Fruit fly (Drosophila melanogaster) whole organism, embryonic: ENCODE data around the gene CG6356.

Experiments
- Antp ChIP-seq: fragments of 200-800 bp; sonication (Bioruptor generic); optimal IDR thresholded peaks from 3 replicates; lab custom pipeline; 2016; ENCODE audit warnings: missing biosample characterization, missing genetic modification characterization
- CG11695 ChIP-seq: fragments of 200-800 bp; sonication (Bioruptor generic); IDR thresholded peaks from 3 replicates; pipeline ENCODE4 v1.3.6; 2022; ENCODE audit warnings: missing biosample characterization, missing genetic modification characterization
- CG11723 ChIP-seq: fragments of 200-800 bp; sonication (Bioruptor generic); optimal IDR thresholded peaks from 2 replicates; lab custom pipeline; 2017; ENCODE audit warnings: missing biosample characterization, mild to moderate bottlenecking, missing genetic modification characterization
- CG13287 ChIP-seq: fragments of 200-800 bp; sonication (Bioruptor generic); IDR thresholded peaks from 2 replicates; pipeline ENCODE4 v1.3.6; 2022; ENCODE audit warnings: missing biosample characterization, missing genetic modification characterization; ENCODE audit not compliant: partially characterized antibody
- CG13775 ChIP-seq: fragments of 200-800 bp; sonication (Bioruptor generic); optimal IDR thresholded peaks from 3 replicates; lab custom pipeline; 2017; ENCODE audit warnings: missing biosample characterization, mild to moderate bottlenecking, missing genetic modification characterization
- CG14014 ChIP-seq: fragments of 200-800 bp; sonication (Bioruptor generic); IDR thresholded peaks from 2 replicates; pipeline ENCODE4 v1.3.6; 2022; ENCODE audit warnings: missing biosample characterization, missing genetic modification characterization
- CG14441 ChIP-seq: fragments of 200-800 bp; sonication (Bioruptor generic); IDR thresholded peaks from 2 replicates; pipeline ENCODE4 v1.3.6; 2022; ENCODE audit warnings: missing biosample characterization, missing genetic modification characterization
- CG14710 ChIP-seq: fragments of 200-800 bp; sonication (Bioruptor generic); optimal IDR thresholded peaks from 3 replicates; lab custom pipeline; 2019; ENCODE audit warnings: missing biosample characterization, mild to moderate bottlenecking, missing genetic modification characterization, moderate library complexity
- CG15073 ChIP-seq: fragments of 200-800 bp; sonication (Bioruptor generic); optimal IDR thresholded peaks from 2 replicates; lab custom pipeline; 2016; ENCODE audit warnings: missing biosample characterization, missing genetic modification characterization
- CG17186 ChIP-seq: fragments of 200-800 bp; sonication (Bioruptor generic); optimal IDR thresholded peaks from 3 replicates; lab custom pipeline; 2017; ENCODE audit warnings: missing biosample characterization, missing genetic modification reagents, missing genetic modification characterization
- CG17802 ChIP-seq: fragments of 200-800 bp; sonication (Bioruptor generic); optimal IDR thresholded peaks from 2 replicates; lab custom pipeline; 2018; ENCODE audit warnings: missing biosample characterization, mild to moderate bottlenecking, missing genetic modification characterization, moderate library complexity
- CG18262 ChIP-seq: fragments of 200-800 bp; optimal IDR thresholded peaks from 3 replicates; lab custom pipeline; 2019; ENCODE audit warnings: missing biosample characterization, mild to moderate bottlenecking, missing genetic modification characterization, moderate library complexity
- CG2712 ChIP-seq: fragments of 200-800 bp; optimal IDR thresholded peaks from 3 replicates; lab custom pipeline; 2019; ENCODE audit warnings: missing biosample characterization, mild to moderate bottlenecking, missing genetic modification characterization, moderate library complexity
- CG30403 ChIP-seq: fragments of 200-800 bp; sonication (Bioruptor generic); optimal IDR thresholded peaks from 3 replicates; lab custom pipeline; 2016; ENCODE audit warnings: missing biosample characterization, missing genetic modification characterization
- CG31441 ChIP-seq: fragments of 200-800 bp; sonication (Bioruptor generic); IDR thresholded peaks from 2 replicates; pipeline ENCODE4 v1.3.6; 2022; ENCODE audit warnings: missing biosample characterization, missing genetic modification characterization
- CG34224 ChIP-seq: fragments of 200-800 bp; sonication (Bioruptor generic); IDR thresholded peaks from 3 replicates; pipeline ENCODE4 v1.3.6; 2022; ENCODE audit warnings: missing biosample characterization, missing genetic modification characterization; ENCODE audit not compliant: partially characterized antibody
- CG3838 ChIP-seq: fragments of 200-800 bp; sonication (Bioruptor generic); optimal IDR thresholded peaks from 3 replicates; lab custom pipeline; 2016; ENCODE audit warnings: missing biosample characterization, missing genetic modification characterization
- CG4282 ChIP-seq: fragments of 200-800 bp; sonication (Bioruptor generic); optimal IDR thresholded peaks from 2 replicates; lab custom pipeline; 2016; ENCODE audit warnings: missing biosample characterization, missing genetic modification characterization
- CG4617 ChIP-seq: fragments of 200-800 bp; sonication (Bioruptor generic); optimal IDR thresholded peaks from 3 replicates; lab custom pipeline; 2016; ENCODE audit warnings: missing biosample characterization, missing genetic modification characterization, borderline replicate concordance
- CG4707 ChIP-seq: fragments of 200-800 bp; sonication (Bioruptor generic); optimal IDR thresholded peaks from 2 replicates; lab custom pipeline; 2018; ENCODE audit warnings: missing biosample characterization, mild to moderate bottlenecking, missing genetic modification characterization, moderate library complexity
- CG6765 ChIP-seq: fragments of 200-800 bp; sonication (Bioruptor generic); optimal IDR thresholded peaks from 3 replicates; lab custom pipeline; 2017; ENCODE audit warnings: missing biosample characterization, mild to moderate bottlenecking, missing genetic modification characterization
- CG8089 ChIP-seq: fragments of 200-800 bp; sonication (Bioruptor generic); optimal IDR thresholded peaks from 3 replicates; lab custom pipeline; 2016; ENCODE audit warnings: missing biosample characterization, missing genetic modification characterization
- CG8765 ChIP-seq: fragments of 200-800 bp; sonication (Bioruptor generic); IDR thresholded peaks from 2 replicates; pipeline ENCODE4 v1.3.6; 2022; ENCODE audit warnings: missing biosample characterization, missing genetic modification characterization
- Chrac-16 ChIP-seq: fragments of 200-800 bp; sonication (Bioruptor generic); optimal IDR thresholded peaks from 3 replicates; lab custom pipeline; 2016; ENCODE audit warnings: missing biosample characterization, missing genetic modification characterization
- Lpt ChIP-seq: fragments of >200 bp; optimal IDR thresholded peaks from 2 replicates; lab custom pipeline; 2018; ENCODE audit warnings: missing biosample characterization, missing genetic modification characterization
- NC2α ChIP-seq: fragments of 200-800 bp; sonication (Bioruptor generic); optimal IDR thresholded peaks from 2 replicates; lab custom pipeline; 2016; ENCODE audit warnings: missing biosample characterization, missing genetic modification characterization
- Vsx1 ChIP-seq: fragments of 200-800 bp; sonication (Bioruptor generic); optimal IDR thresholded peaks from 2 replicates; lab custom pipeline; 2017; ENCODE audit warnings: missing biosample characterization, mild to moderate bottlenecking, missing genetic modification characterization, missing genetic modification reagents
- Xrp1 ChIP-seq: fragments of 200-800 bp; sonication (Bioruptor generic); IDR thresholded peaks from 2 replicates; pipeline ENCODE4 v1.3.6; 2022; ENCODE audit warnings: missing biosample characterization, missing genetic modification characterization
- ab ChIP-seq: fragments of 200-800 bp; sonication (Bioruptor generic); optimal IDR thresholded peaks from 2 replicates; lab custom pipeline; 2016; ENCODE audit warnings: missing biosample characterization, missing genetic modification characterization
- ap ChIP-seq: fragments of 200-800 bp; sonication (Bioruptor generic); IDR thresholded peaks from 2 replicates; pipeline ENCODE4 v1.3.6; 2022; ENCODE audit warnings: missing biosample characterization, missing genetic modification characterization
- ase ChIP-seq: fragments of 200-800 bp; sonication (Bioruptor generic); IDR thresholded peaks from 3 replicates; pipeline ENCODE4 v1.3.6; 2022; ENCODE audit warnings: missing biosample characterization, missing genetic modification characterization
- az2 ChIP-seq: fragments of 200-800 bp; sonication (Bioruptor generic); optimal IDR thresholded peaks from 3 replicates; lab custom pipeline; 2016; ENCODE audit warnings: missing biosample characterization, missing genetic modification characterization
- bigmax ChIP-seq: fragments of 200-800 bp; sonication (Bioruptor generic); optimal IDR thresholded peaks from 2 replicates; lab custom pipeline; 2018; ENCODE audit warnings: missing biosample characterization, mild to moderate bottlenecking, missing genetic modification characterization
- caup ChIP-seq: fragments of 200-800 bp; sonication (Bioruptor generic); optimal IDR thresholded peaks from 3 replicates; lab custom pipeline; 2017; ENCODE audit warnings: missing biosample characterization, mild to moderate bottlenecking, missing genetic modification characterization, moderate library complexity; ENCODE audit not compliant: severe bottlenecking
- corto ChIP-seq: fragments of 200-800 bp; sonication (Bioruptor generic); optimal IDR thresholded peaks from 2 replicates; lab custom pipeline; 2016; ENCODE audit warnings: missing biosample characterization, mild to moderate bottlenecking, missing genetic modification characterization, moderate library complexity
- emc ChIP-seq: fragments of 200-800 bp; sonication (Bioruptor generic); optimal IDR thresholded peaks from 2 replicates; lab custom pipeline; 2016; ENCODE audit warnings: missing biosample characterization, missing genetic modification characterization
- ewg ChIP-seq: fragments of 200-800 bp; sonication (Bioruptor generic); optimal IDR thresholded peaks from 3 replicates; lab custom pipeline; 2017; ENCODE audit warnings: mild to moderate bottlenecking, missing biosample characterization, missing genetic modification reagents, missing genetic modification characterization
- gcm2 ChIP-seq: fragments of 200-800 bp; sonication (Bioruptor generic); optimal IDR thresholded peaks from 2 replicates; lab custom pipeline; 2016; ENCODE audit warnings: missing biosample characterization, missing genetic modification characterization
- grn ChIP-seq: fragments of 200-800 bp; sonication (Bioruptor generic); optimal IDR thresholded peaks from 3 replicates; lab custom pipeline; 2017; ENCODE audit warnings: missing biosample characterization, missing genetic modification characterization
- klu ChIP-seq: fragments of 200-800 bp; sonication (Bioruptor generic); IDR thresholded peaks from 2 replicates; pipeline ENCODE4 v1.3.6; 2022; ENCODE audit warnings: missing biosample characterization, missing genetic modification characterization
- lab ChIP-seq: fragments of 200-800 bp; sonication (Bioruptor generic); optimal IDR thresholded peaks from 3 replicates; lab custom pipeline; 2017; ENCODE audit warnings: missing biosample characterization, missing genetic modification characterization, mild to moderate bottlenecking, moderate library complexity, missing genetic modification reagents
- lov ChIP-seq, 2 experiments: fragments of 200-800 bp in 1 of 2; fragments of >200 bp in 1 of 2; sonication (Bioruptor generic) in 1 of 2; IDR thresholded peaks in 1 of 2; optimal IDR thresholded peaks in 1 of 2; 2 replicates in 1 of 2; 3 replicates in 1 of 2; pipeline versions ENCODE4 v1.3.6 to Lab custom; 2017 to 2022; ENCODE audit warnings: missing biosample characterization in 1 of 2, missing genetic modification characterization in 1 of 2
- mam ChIP-seq: fragments of 200-800 bp; sonication (Bioruptor generic); optimal IDR thresholded peaks from 3 replicates; lab custom pipeline; 2016; ENCODE audit warnings: missing biosample characterization, missing genetic modification characterization
- pnt ChIP-seq: fragments of 200-800 bp; sonication (Bioruptor generic); optimal IDR thresholded peaks from 3 replicates; lab custom pipeline; 2016; ENCODE audit warnings: missing biosample characterization, missing genetic modification characterization
- sna ChIP-seq: fragments of 200-800 bp; sonication (Bioruptor generic); IDR thresholded peaks from 2 replicates; pipeline ENCODE4 v1.3.6; 2022; ENCODE audit warnings: missing biosample characterization, missing genetic modification characterization; ENCODE audit not compliant: partially characterized antibody
- sr ChIP-seq: fragments of 200-800 bp; sonication (Bioruptor generic); IDR thresholded peaks from 3 replicates; pipeline ENCODE4 v1.3.6; 2022; ENCODE audit warnings: missing biosample characterization, missing genetic modification characterization
- unc-4 ChIP-seq: fragments of 200-800 bp; sonication (Bioruptor generic); IDR thresholded peaks from 2 replicates; pipeline ENCODE4 v1.3.6; 2022; ENCODE audit warnings: missing biosample characterization, missing genetic modification characterization; ENCODE audit not compliant: partially characterized antibody
- unpg ChIP-seq: fragments of 200-800 bp; sonication (Bioruptor generic); optimal IDR thresholded peaks from 3 replicates; lab custom pipeline; 2018; ENCODE audit warnings: missing biosample characterization, mild to moderate bottlenecking, missing genetic modification characterization, moderate library complexity

CG6356 gene

DNA sequence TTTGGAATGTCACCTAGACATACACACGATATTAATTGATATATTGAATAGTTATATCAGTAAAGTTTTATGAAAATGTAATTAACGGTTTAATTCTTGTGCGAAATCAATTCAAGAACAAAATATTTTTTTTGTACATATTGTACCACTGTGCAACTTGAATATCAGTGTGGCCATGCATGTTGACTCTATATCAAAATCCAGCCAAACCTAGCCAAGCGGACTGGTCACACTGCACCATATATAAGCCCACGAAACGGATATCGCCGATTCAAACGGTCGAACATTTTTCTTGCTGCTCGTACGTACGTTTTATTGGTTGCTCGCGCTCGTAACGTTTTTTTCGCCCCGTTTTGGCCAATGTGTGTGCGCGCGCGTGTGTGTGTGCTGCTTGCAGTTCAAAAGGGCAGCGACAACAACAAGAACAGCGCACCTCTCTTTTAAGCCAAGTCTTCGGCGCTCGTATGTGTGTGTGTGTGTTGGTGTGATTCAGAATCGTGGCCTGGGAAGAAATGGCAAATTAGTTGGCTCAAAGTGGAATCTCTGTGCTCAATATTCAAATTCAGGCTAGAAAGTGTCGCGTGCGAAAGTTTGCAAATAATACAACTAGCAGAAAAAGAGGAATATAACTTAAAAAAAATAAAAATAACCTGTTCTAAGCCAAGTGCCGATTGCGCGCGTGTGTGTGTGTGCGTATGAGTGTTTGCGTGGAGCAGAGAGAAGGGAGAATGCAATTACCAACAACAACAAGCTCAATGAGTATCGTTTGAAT, 11.2 kb downstream of the CG6356 start, which contains the start of gene crb (continued):
- TF ChIP-seq Vsx1 (GFP tag; lab: Kevin White, UChicago) (no peak), CG13775 (GFP tag; lab: Kevin White, UChicago) (peak; percentile 51), sna (GFP tag; lab: Robert Waterston, UW) (0 out of 2 replicates have a peak, but pooled peaks have one; percentile 12), CG8765 (GFP tag; lab: Robert Waterston, UW) (no peak), bigmax (GFP tag; lab: Kevin White, UChicago) (peak; percentile 5), Xrp1 (peak; percentile 61), CG11723 (GFP tag; lab: Kevin White, UChicago) (peak; percentile 18), unpg (GFP tag; lab: Kevin White, UChicago) (peak; percentile 65), unc-4 (GFP tag; lab: Robert Waterston, UW) (no peak), gcm2 (GFP tag; lab: Kevin White, UChicago) (peak; percentile 17), CG6765 (no peak), NC2α (GFP tag; lab: Kevin White, UChicago) (peak; percentile 58), Lpt (GFP tag; lab: Kevin White, UChicago) (no peak), CG14441 (GFP tag; lab: Robert Waterston, UW) (peak; percentile 40; the same call in 1 of the 2 replicates), CG13287 (peak; percentile 63), CG17802 (tag; lab: Kevin White, UChicago) (no peak), CG8089 (GFP tag; lab: Kevin White, UChicago) (peak; percentile 6), mam (GFP tag; lab: Kevin White, UChicago) (peak; percentile 43), klu (no peak), CG31441 (GFP tag; lab: Robert Waterston, UW) (peak; percentile 47), CG14014 (GFP tag; lab: Robert Waterston, UW) (no peak), CG15073 (no peak), CG34224 (peak; percentile 64; the same call in 2 of the 3 replicates), CG17186 (GFP tag; lab: Kevin White, UChicago) (no peak), sr (GFP tag; lab: Robert Waterston, UW) (0 out of 3 replicates have a peak, but pooled peaks have one; percentile 41), ap (GFP tag; lab: Robert Waterston, UW) (no peak), CG14710 (tag; lab: Kevin White, UChicago) (peak; percentile 35), ab (GFP tag; lab: Kevin White, UChicago) (no peak), grn (GFP tag; lab: Kevin White, UChicago) (peak; percentile 52), CG3838 (no peak), ewg (peak; percentile 5), Chrac-16 (GFP tag; lab: Kevin White, UChicago) (peak; percentile 41), CG18262 (tag; lab: Kevin White, UChicago) (peak; percentile 38), Antp (GFP tag; lab: Kevin White, UChicago) (peak; percentile 54), caup (peak; percentile 67), lov (optimal IDR thresholded peaks at IDR 0.05; lab: Kevin White, UChicago) (no peak), lov (GFP tag; IDR thresholded peaks at IDR 0.05; lab: Robert Waterston, UW) (0 out of 3 replicates have a peak, but pooled peaks have one; percentile 33), CG11695 (no peak), emc (GFP tag; lab: Kevin White, UChicago) (no peak), ase (GFP tag; lab: Robert Waterston, UW) (peak; percentile 55; the same call in 1 of the 3 replicates), CG4282 (GFP tag; lab: Kevin White, UChicago) (peak; percentile 94), corto (GFP tag; lab: Kevin White, UChicago) (no peak), lab (GFP tag; lab: Kevin White, UChicago) (peak; percentile 72), pnt (no peak), CG4707 (GFP tag; lab: Kevin White, UChicago) (no peak), CG4617 (GFP tag; lab: Kevin White, UChicago) (peak; percentile 15), CG30403 (GFP tag; lab: Kevin White, UChicago) (peak; percentile 54), CG2712 (tag; lab: Kevin White, UChicago) (peak; percentile 60), az2 (GFP tag; lab: Kevin White, UChicago) (peak; percentile 37)
